Fruit fly (Drosophila melanogaster) whole organism, embryonic: ENCODE results near the gene CG17593.

Experiments used
- B-H2 ChIP-seq: fragments of 200-800 bp; sonication (Bioruptor generic); optimal IDR thresholded peaks from 2 replicates; lab custom pipeline; 2018; ENCODE audit warnings: missing biosample characterization, mild to moderate bottlenecking, missing genetic modification characterization
- Bdp1 ChIP-seq: fragments of 200-800 bp; sonication (Bioruptor generic); optimal IDR thresholded peaks from 3 replicates; lab custom pipeline; 2016; ENCODE audit warnings: missing biosample characterization, missing genetic modification characterization
- CG13296 ChIP-seq: fragments of 200-800 bp; sonication (Bioruptor generic); optimal IDR thresholded peaks from 3 replicates; lab custom pipeline; 2018; ENCODE audit warnings: missing biosample characterization, mild to moderate bottlenecking, missing genetic modification characterization
- CG14667 ChIP-seq: fragments of 200-800 bp; sonication (Bioruptor generic); IDR thresholded peaks from 2 replicates; pipeline ENCODE4 v1.3.6; 2022; ENCODE audit warnings: missing biosample characterization, missing genetic modification characterization
- CG15514 ChIP-seq: fragments of 200-800 bp; sonication (Bioruptor generic); optimal IDR thresholded peaks from 3 replicates; lab custom pipeline; 2017; ENCODE audit warnings: missing biosample characterization, missing genetic modification characterization, mild to moderate bottlenecking, moderate library complexity, missing genetic modification reagents
- CG16813 ChIP-seq: fragments of 200-800 bp; sonication (Bioruptor generic); IDR thresholded peaks from 3 replicates; pipeline ENCODE4 v1.3.6; 2022; ENCODE audit warnings: missing biosample characterization, missing genetic modification characterization; ENCODE audit not compliant: partially characterized antibody
- CG17802 ChIP-seq: fragments of 200-800 bp; sonication (Bioruptor generic); optimal IDR thresholded peaks from 2 replicates; lab custom pipeline; 2018; ENCODE audit warnings: missing biosample characterization, mild to moderate bottlenecking, missing genetic modification characterization, moderate library complexity
- CG17829 ChIP-seq: fragments of 200-800 bp; optimal IDR thresholded peaks from 2 replicates; lab custom pipeline; 2019; ENCODE audit warnings: missing biosample characterization, mild to moderate bottlenecking, missing genetic modification characterization, moderate library complexity
- CG18476 ChIP-seq: fragments of 200-800 bp; sonication (Bioruptor generic); optimal IDR thresholded peaks from 2 replicates; lab custom pipeline; 2016; ENCODE audit warnings: missing biosample characterization, mild to moderate bottlenecking, missing genetic modification characterization
- CG18619 ChIP-seq: fragments of 200-800 bp; sonication (Bioruptor generic); optimal IDR thresholded peaks from 3 replicates; lab custom pipeline; 2017; ENCODE audit warnings: missing biosample characterization, mild to moderate bottlenecking, missing genetic modification characterization
- CG2116 ChIP-seq: fragments of 200-800 bp; sonication (Bioruptor generic); optimal IDR thresholded peaks from 3 replicates; lab custom pipeline; 2018; ENCODE audit warnings: missing biosample characterization, mild to moderate bottlenecking, missing genetic modification characterization
- CG30403 ChIP-seq: fragments of 200-800 bp; sonication (Bioruptor generic); optimal IDR thresholded peaks from 3 replicates; lab custom pipeline; 2016; ENCODE audit warnings: missing biosample characterization, missing genetic modification characterization
- CG30431 ChIP-seq: fragments of 200-800 bp; sonication (Bioruptor generic); optimal IDR thresholded peaks from 2 replicates; lab custom pipeline; 2017; ENCODE audit warnings: missing biosample characterization, missing genetic modification characterization
- CG31388 ChIP-seq: fragments of 200-800 bp; sonication (Bioruptor generic); optimal IDR thresholded peaks from 2 replicates; lab custom pipeline; 2016; ENCODE audit warnings: missing biosample characterization, missing genetic modification characterization
- CG3281 ChIP-seq: fragments of 200-800 bp; sonication (Bioruptor generic); optimal IDR thresholded peaks from 3 replicates; lab custom pipeline; 2017; ENCODE audit warnings: missing biosample characterization, mild to moderate bottlenecking, missing genetic modification characterization
- CG42726 ChIP-seq: fragments of 200-800 bp; sonication (Bioruptor generic); IDR thresholded peaks from 2 replicates; pipeline ENCODE4 v1.3.6; 2022; ENCODE audit warnings: missing biosample characterization, missing genetic modification characterization; ENCODE audit not compliant: partially characterized antibody
- CG43689 ChIP-seq: fragments of 200-800 bp; sonication (Bioruptor generic); IDR thresholded peaks from 2 replicates; pipeline ENCODE4 v1.3.6; 2022; ENCODE audit warnings: missing biosample characterization, missing genetic modification characterization
- CG5180 ChIP-seq: fragments of 200-800 bp; sonication (Bioruptor generic); optimal IDR thresholded peaks from 3 replicates; lab custom pipeline; 2017; ENCODE audit warnings: missing biosample characterization, missing genetic modification characterization, mild to moderate bottlenecking, moderate library complexity, missing genetic modification reagents
- CG6272 ChIP-seq: fragments of 200-800 bp; sonication (Bioruptor generic); IDR thresholded peaks from 2 replicates; pipeline ENCODE4 v1.3.6; 2022; ENCODE audit warnings: missing biosample characterization, missing genetic modification characterization
- CG6683 ChIP-seq: fragments of 200-800 bp; sonication (Bioruptor generic); optimal IDR thresholded peaks from 2 replicates; lab custom pipeline; 2017; ENCODE audit warnings: missing biosample characterization, mild to moderate bottlenecking, missing genetic modification characterization, missing genetic modification reagents
- CG7987 ChIP-seq: fragments of 200-800 bp; sonication (Bioruptor generic); optimal IDR thresholded peaks from 2 replicates; lab custom pipeline; 2018; ENCODE audit warnings: missing biosample characterization, mild to moderate bottlenecking, missing genetic modification characterization, moderate library complexity
- CG8765 ChIP-seq: fragments of 200-800 bp; sonication (Bioruptor generic); IDR thresholded peaks from 2 replicates; pipeline ENCODE4 v1.3.6; 2022; ENCODE audit warnings: missing biosample characterization, missing genetic modification characterization
- CG9609 ChIP-seq: fragments of 200-800 bp; sonication (Bioruptor generic); optimal IDR thresholded peaks from 3 replicates; lab custom pipeline; 2016; ENCODE audit warnings: missing biosample characterization, missing genetic modification characterization
- CG9797 ChIP-seq: fragments of 200-800 bp; sonication (Bioruptor generic); optimal IDR thresholded peaks from 3 replicates; lab custom pipeline; 2018; ENCODE audit warnings: missing biosample characterization, mild to moderate bottlenecking, missing genetic modification characterization
- D19B ChIP-seq: fragments of 200-800 bp; sonication (Bioruptor generic); optimal IDR thresholded peaks from 2 replicates; lab custom pipeline; 2017; ENCODE audit warnings: missing biosample characterization, mild to moderate bottlenecking, missing genetic modification characterization
- Dek ChIP-seq: fragments of 200-800 bp; sonication (Bioruptor generic); optimal IDR thresholded peaks from 3 replicates; lab custom pipeline; 2019; ENCODE audit warnings: missing biosample characterization, mild to moderate bottlenecking, missing genetic modification characterization, moderate library complexity
- Dref ChIP-seq: fragments of 200-800 bp; sonication (Bioruptor generic); IDR thresholded peaks from 2 replicates; pipeline ENCODE4 v1.3.6; 2022; ENCODE audit warnings: missing biosample characterization, missing genetic modification characterization
- Elba2 ChIP-seq: fragments of 200-800 bp; sonication (Bioruptor generic); optimal IDR thresholded peaks from 3 replicates; lab custom pipeline; 2016; ENCODE audit warnings: missing biosample characterization, missing genetic modification characterization
- Fer1 ChIP-seq: fragments of 200-800 bp; sonication (Bioruptor generic); optimal IDR thresholded peaks from 2 replicates; lab custom pipeline; 2017; ENCODE audit warnings: missing biosample characterization, mild to moderate bottlenecking, missing genetic modification characterization
- Gug ChIP-seq: fragments of 200-800 bp; sonication (Bioruptor generic); IDR thresholded peaks from 4 replicates; pipeline ENCODE4 v1.3.6; 2022; ENCODE audit warnings: missing biosample characterization, missing genetic modification characterization
- H2.0 ChIP-seq: fragments of 200-800 bp; sonication (Bioruptor generic); IDR thresholded peaks from 2 replicates; pipeline ENCODE4 v1.3.6; 2022; ENCODE audit warnings: missing biosample characterization, missing genetic modification characterization
- HmgZ ChIP-seq: fragments of 200-800 bp; sonication (Bioruptor generic); optimal IDR thresholded peaks from 2 replicates; lab custom pipeline; 2018; ENCODE audit warnings: missing biosample characterization, mild to moderate bottlenecking, missing genetic modification characterization
- Lhr ChIP-seq: fragments of 200-800 bp; sonication (Bioruptor generic); optimal IDR thresholded peaks from 3 replicates; lab custom pipeline; 2017; ENCODE audit warnings: mild to moderate bottlenecking, missing biosample characterization, missing genetic modification reagents, missing genetic modification characterization
- amos ChIP-seq: fragments of 200-800 bp; sonication (Bioruptor generic); IDR thresholded peaks from 2 replicates; pipeline ENCODE4 v1.3.6; 2022; ENCODE audit warnings: missing biosample characterization, missing genetic modification characterization; ENCODE audit not compliant: partially characterized antibody
- crp ChIP-seq, 2 experiments: fragments of 200-800 bp; sonication (Bioruptor generic); optimal IDR thresholded peaks; 2 replicates in 1 of 2; 3 replicates in 1 of 2; lab custom pipeline; 2017; ENCODE audit warnings: missing biosample characterization in 2 of 2, missing genetic modification characterization in 2 of 2, mild to moderate bottlenecking in 1 of 2, moderate library complexity in 1 of 2
- dati ChIP-seq: fragments of 200-800 bp; sonication (Bioruptor generic); IDR thresholded peaks from 2 replicates; pipeline ENCODE4 v1.3.6; 2022; ENCODE audit warnings: missing biosample characterization, missing genetic modification characterization
- en ChIP-seq: fragments of 200-800 bp; sonication (Bioruptor generic); optimal IDR thresholded peaks from 2 replicates; lab custom pipeline; 2016; ENCODE audit warnings: missing biosample characterization, missing genetic modification characterization
- eve ChIP-seq, 2 experiments: fragments of >200 bp; optimal IDR thresholded peaks; 2 replicates each; lab custom pipeline; 2017; ENCODE audit warnings: missing biosample characterization in 2 of 2, missing genetic modification characterization in 2 of 2
- gfzf ChIP-seq: fragments of 200-800 bp; sonication (Bioruptor generic); optimal IDR thresholded peaks from 2 replicates; lab custom pipeline; 2016; ENCODE audit warnings: missing biosample characterization, mild to moderate bottlenecking, missing genetic modification characterization, moderate library complexity
- kah ChIP-seq: fragments of 200-800 bp; sonication (Bioruptor generic); optimal IDR thresholded peaks from 2 replicates; lab custom pipeline; 2018; ENCODE audit warnings: missing biosample characterization, mild to moderate bottlenecking, missing genetic modification characterization
- lab ChIP-seq: fragments of 200-800 bp; sonication (Bioruptor generic); optimal IDR thresholded peaks from 3 replicates; lab custom pipeline; 2017; ENCODE audit warnings: missing biosample characterization, missing genetic modification characterization, mild to moderate bottlenecking, moderate library complexity, missing genetic modification reagents
- lov ChIP-seq, 2 experiments: fragments of 200-800 bp in 1 of 2; fragments of >200 bp in 1 of 2; sonication (Bioruptor generic) in 1 of 2; IDR thresholded peaks in 1 of 2; optimal IDR thresholded peaks in 1 of 2; 2 replicates in 1 of 2; 3 replicates in 1 of 2; pipeline versions ENCODE4 v1.3.6 to Lab custom; 2017 to 2022; ENCODE audit warnings: missing biosample characterization in 1 of 2, missing genetic modification characterization in 1 of 2
- pzg ChIP-seq: fragments of 200-800 bp; sonication (Bioruptor generic); optimal IDR thresholded peaks from 3 replicates; lab custom pipeline; 2018; ENCODE audit warnings: missing biosample characterization, mild to moderate bottlenecking, missing genetic modification characterization, moderate library complexity
- schlank ChIP-seq: fragments of 200-800 bp; sonication (Bioruptor generic); optimal IDR thresholded peaks from 2 replicates; lab custom pipeline; 2018; ENCODE audit warnings: missing biosample characterization, mild to moderate bottlenecking, missing genetic modification characterization
- seq ChIP-seq: fragments of 200-800 bp; sonication (Bioruptor generic); IDR thresholded peaks from 2 replicates; pipeline ENCODE4 v1.3.6; 2022; ENCODE audit warnings: missing biosample characterization, missing genetic modification characterization
- sim ChIP-seq: fragments of 200-800 bp; sonication (Bioruptor generic); IDR thresholded peaks from 2 replicates; pipeline ENCODE4 v1.3.6; 2022; ENCODE audit warnings: missing biosample characterization, missing genetic modification characterization
- tup ChIP-seq: fragments of 200-800 bp; sonication (Bioruptor generic); optimal IDR thresholded peaks from 2 replicates; lab custom pipeline; 2016; ENCODE audit warnings: missing biosample characterization, mild to moderate bottlenecking, missing genetic modification characterization, moderate library complexity
- tx ChIP-seq: fragments of 200-800 bp; sonication (Bioruptor generic); optimal IDR thresholded peaks from 2 replicates; lab custom pipeline; 2016; ENCODE audit warnings: missing biosample characterization, missing genetic modification characterization
- usp ChIP-seq: fragments of >200 bp; optimal IDR thresholded peaks from 2 replicates; lab custom pipeline; 2017; ENCODE audit warnings: missing biosample characterization, missing genetic modification characterization
- yki ChIP-seq: fragments of >200 bp; optimal IDR thresholded peaks from 3 replicates; lab custom pipeline; 2018

The CG17593 gene

dm6 chr2L:3472242-3472641 is 42.4 kb upstream of the CG17593 start, which contains the start of gene Pgant4 (continued):
- TF ChIP-seq D19B (no peak), lab (GFP tag; lab: Kevin White, UChicago) (no peak), CG9797 (no peak), lov (optimal IDR thresholded peaks at IDR 0.05; lab: Kevin White, UChicago) (no peak), lov (GFP tag; IDR thresholded peaks at IDR 0.05; lab: Robert Waterston, UW) (no peak), CG5180 (GFP tag; lab: Kevin White, UChicago) (no peak), CG14667 (GFP tag; lab: Robert Waterston, UW) (peak; percentile 63), CG13296 (no peak), CG15514 (GFP tag; lab: Kevin White, UChicago) (peak; percentile 53), tup (GFP tag; lab: Kevin White, UChicago) (peak; percentile 10), CG17802 (tag; lab: Kevin White, UChicago) (no peak), CG6683 (GFP tag; lab: Kevin White, UChicago) (no peak), dati (GFP tag; lab: Robert Waterston, UW) (no peak), Bdp1 (GFP tag; lab: Kevin White, UChicago) (no peak), Dek (peak; percentile 41), CG3281 (GFP tag; lab: Kevin White, UChicago) (no peak), CG30403 (peak; percentile 57), en (GFP tag; lab: Kevin White, UChicago) (no peak), tx (GFP tag; lab: Kevin White, UChicago) (no peak), usp (GFP tag; lab: Kevin White, UChicago) (no peak), schlank (tag; lab: Kevin White, UChicago) (peak; percentile 16), CG6272 (GFP tag; lab: Robert Waterston, UW) (no peak), HmgZ (tag; lab: Kevin White, UChicago) (peak; percentile 53), Fer1 (GFP tag; lab: Kevin White, UChicago) (peak; percentile 39), CG18619 (peak; percentile 28), CG17829 (peak; percentile 74), B-H2 (peak; percentile 43), yki (lab: Kevin White, UChicago) (no peak), Gug (peak; percentile 58; the same call in 2 of the 4 replicates), seq (GFP tag; lab: Robert Waterston, UW) (no peak), Dref (GFP tag; lab: Robert Waterston, UW) (peak; percentile 36; the same call in 1 of the 2 replicates), CG16813 (0 out of 3 replicates have a peak, but pooled peaks have one; percentile 30), crp (GFP tag; optimal IDR thresholded peaks at IDR 0.05; lab: Kevin White, UChicago) (no peak), gfzf (GFP tag; lab: Kevin White, UChicago) (no peak), CG43689 (no peak), sim (GFP tag; lab: Robert Waterston, UW) (no peak), eve (GFP tag; optimal IDR thresholded peaks at IDR 0.05; lab: Kevin White, UChicago) (no peak), H2.0 (GFP tag; lab: Robert Waterston, UW) (peak; percentile 36), Elba2 (GFP tag; lab: Kevin White, UChicago) (peak; percentile 55), CG18476 (GFP tag; lab: Kevin White, UChicago) (no peak), CG2116 (GFP tag; lab: Kevin White, UChicago) (peak; percentile 15), CG7987 (GFP tag; lab: Kevin White, UChicago) (peak; percentile 38), Lhr (peak; percentile 68), pzg (GFP tag; lab: Kevin White, UChicago) (peak; percentile 20), CG8765 (GFP tag; lab: Robert Waterston, UW) (0 out of 2 replicates have a peak, but pooled peaks have one; percentile 32), CG42726 (GFP tag; lab: Robert Waterston, UW) (peak; percentile 81), amos (GFP tag; lab: Robert Waterston, UW) (peak; percentile 28; the same call in 1 of the 2 replicates), kah (GFP tag; lab: Kevin White, UChicago) (no peak), CG31388 (GFP tag; lab: Kevin White, UChicago) (no peak), CG9609 (GFP tag; lab: Kevin White, UChicago) (peak; percentile 24), CG30431 (GFP tag; lab: Kevin White, UChicago) (peak; percentile 39)
